Fruit fly (Drosophila melanogaster): ENCODE data around the gene CG7276.

The CG7276 gene

DNA sequence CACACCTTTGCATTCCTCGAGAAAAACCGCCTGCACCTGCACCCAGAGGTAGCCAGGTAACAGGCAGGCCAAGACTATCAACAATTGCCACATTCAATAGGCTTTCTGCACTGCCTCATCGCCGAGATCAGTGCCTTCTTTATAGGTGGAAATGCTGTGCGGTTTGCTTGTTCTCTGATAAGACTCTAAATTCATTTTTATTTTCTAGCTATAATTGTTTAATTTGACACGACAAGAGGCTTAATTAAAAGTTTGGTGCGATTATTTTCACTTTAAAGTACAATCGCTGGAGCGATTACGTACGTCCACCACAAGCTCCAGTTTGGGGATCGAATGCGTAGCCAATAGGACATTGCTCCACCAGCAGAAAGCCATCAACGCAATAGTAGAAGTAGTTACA is 29.4 kb downstream of the CG7276 start, which contains the start of gene CG42729:
TSS of gene CG42729 (minus strand) at position 101 of the 400 bp plus-strand sequence.
- TF ChIP-seq Pif1B (GFP tag; optimal IDR thresholded peaks at IDR 0.05) (no peak), rn (GFP tag; IDR thresholded peaks at IDR 0.05) (no peak), CG15710 (tag; optimal IDR thresholded peaks at IDR 0.05) (no peak), EcR (GFP tag; optimal IDR thresholded peaks at IDR 0.05) (no peak), CG4496 (GFP tag; IDR thresholded peaks at IDR 0.05) (no peak), CG13204 (GFP tag; optimal IDR thresholded peaks at IDR 0.05) (no peak), CG8301 (tag; optimal IDR thresholded peaks at IDR 0.05) (no peak), CG12605 (GFP tag; IDR thresholded peaks at IDR 0.05) (no peak), fd96Ca (GFP tag; IDR thresholded peaks at IDR 0.05) (no peak), CG8159 (tag; optimal IDR thresholded peaks at IDR 0.05) (no peak), CG34367 (tag; optimal IDR thresholded peaks at IDR 0.05) (no peak), D1 (tag; optimal IDR thresholded peaks at IDR 0.05) (no peak), Pif1A (GFP tag; optimal IDR thresholded peaks at IDR 0.05) (no peak), CG32121 (GFP tag; IDR thresholded peaks at IDR 0.05) (no peak), CG14655 (GFP tag; optimal IDR thresholded peaks at IDR 0.05) (no peak), CG10348 (GFP tag; IDR thresholded peaks at IDR 0.05) (no peak), CG17806 (tag; optimal IDR thresholded peaks at IDR 0.05) (no peak), Ets98B (GFP tag; IDR thresholded peaks at IDR 0.05) (no peak)

DNA sequence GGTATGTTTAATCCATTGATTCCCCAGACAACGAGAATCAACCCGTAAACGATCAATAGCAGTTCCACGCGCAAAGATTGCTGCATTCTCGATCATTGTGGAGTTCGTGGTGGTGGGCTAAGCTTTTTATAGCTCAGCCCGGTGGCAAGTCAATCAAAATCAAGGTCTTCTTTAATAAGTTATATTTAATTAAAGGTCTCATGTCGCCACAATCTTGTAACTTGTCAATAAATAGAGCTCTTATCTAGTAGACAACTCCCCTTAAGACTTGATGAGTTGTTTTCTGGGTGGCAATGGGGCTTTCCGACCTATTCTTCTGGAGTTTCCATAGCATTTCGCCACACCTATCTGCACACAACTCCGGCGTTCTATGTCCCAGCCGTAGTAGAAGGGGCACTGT is 30.1 kb downstream of the CG7276 start, which contains the start of gene CG42728:
TSS of gene CG42728 (minus strand) at position 101 of the 400 bp plus-strand sequence.
- TF ChIP-seq EcR (GFP tag; optimal IDR thresholded peaks at IDR 0.05) (no peak), CG15710 (tag; optimal IDR thresholded peaks at IDR 0.05) (no peak), CG4496 (GFP tag; IDR thresholded peaks at IDR 0.05) (no peak), gl (tag; optimal IDR thresholded peaks at IDR 0.05) (no peak), CG17806 (tag; optimal IDR thresholded peaks at IDR 0.05) (no peak), CG32121 (GFP tag; IDR thresholded peaks at IDR 0.05) (no peak), CG14655 (GFP tag; optimal IDR thresholded peaks at IDR 0.05) (no peak), CG34367 (tag; optimal IDR thresholded peaks at IDR 0.05) (no peak), CG12605 (GFP tag; IDR thresholded peaks at IDR 0.05) (no peak), Pif1B (GFP tag; optimal IDR thresholded peaks at IDR 0.05) (no peak), D1 (tag; optimal IDR thresholded peaks at IDR 0.05) (no peak), CG9948 (tag; optimal IDR thresholded peaks at IDR 0.05) (no peak), Snoo (tag; optimal IDR thresholded peaks at IDR 0.05) (no peak), Pif1A (GFP tag; optimal IDR thresholded peaks at IDR 0.05) (no peak), Ets98B (GFP tag; IDR thresholded peaks at IDR 0.05) (no peak), CG13204 (GFP tag; optimal IDR thresholded peaks at IDR 0.05) (no peak), CG8159 (tag; optimal IDR thresholded peaks at IDR 0.05) (no peak)

- TF ChIP-seq CG15710 (tag; optimal IDR thresholded peaks at IDR 0.05) (no peak), CG14655 (GFP tag; optimal IDR thresholded peaks at IDR 0.05) (no peak)
Observed at dm6 chr3L:15529143-15529542, 31.1 kb downstream of the CG7276 start, which contains the start of gene obst-H. TSS of gene obst-H (minus strand) at chr3L:15529243.

DNA sequence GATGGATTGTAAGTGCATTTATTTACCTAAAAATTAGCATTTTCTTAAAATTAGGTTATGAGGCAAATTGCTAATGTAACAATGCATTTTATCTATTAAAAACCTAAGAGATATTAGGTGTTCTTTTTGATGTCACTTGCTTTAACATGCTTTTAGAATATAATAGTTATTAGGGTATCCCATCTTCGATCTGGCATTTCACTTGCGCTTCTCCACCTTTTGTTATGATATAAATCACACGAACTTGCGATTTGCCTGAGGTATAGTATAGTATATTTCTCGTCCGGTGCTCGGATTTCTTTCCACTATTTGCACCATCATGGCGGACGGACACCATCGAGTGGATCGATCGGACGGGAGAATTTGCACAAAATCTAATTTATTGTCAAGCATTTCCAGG is 32.1 kb downstream of the CG7276 start:
- TF ChIP-seq CG4496 (GFP tag; IDR thresholded peaks at IDR 0.05): no peak

DNA sequence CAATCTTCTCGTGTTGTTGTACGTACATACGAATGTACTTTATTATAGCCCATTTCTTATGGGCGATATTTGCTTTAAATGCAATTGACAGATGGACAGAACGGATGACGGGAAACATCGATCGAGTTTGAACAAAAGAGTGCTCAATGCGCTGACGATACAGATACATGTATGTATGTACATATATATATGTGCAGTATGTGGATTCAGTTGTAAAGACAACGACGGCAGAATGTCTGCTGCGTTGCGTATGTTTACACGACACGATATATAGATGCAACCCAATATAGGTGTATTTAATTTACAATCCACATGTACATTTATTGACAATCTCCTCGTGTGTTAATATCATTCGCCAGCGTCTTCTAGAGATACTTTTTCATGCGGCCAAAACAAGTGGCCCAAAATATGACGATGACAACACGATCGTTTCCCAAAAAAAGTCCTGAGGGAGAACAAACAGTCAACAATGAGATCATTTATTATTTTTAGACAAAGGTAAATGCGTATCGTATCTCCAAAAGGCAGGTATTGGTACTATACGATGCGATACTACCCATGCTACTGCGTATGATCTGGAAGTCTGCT is 32.7 kb downstream of the CG7276 start:
- TF ChIP-seq gl (tag; optimal IDR thresholded peaks at IDR 0.05): peak; percentile 30
- peak; percentile 23 for TF ChIP-seq EcR (GFP tag; optimal IDR thresholded peaks at IDR 0.05)
- TF ChIP-seq CG4496 (GFP tag; IDR thresholded peaks at IDR 0.05): no peak

DNA sequence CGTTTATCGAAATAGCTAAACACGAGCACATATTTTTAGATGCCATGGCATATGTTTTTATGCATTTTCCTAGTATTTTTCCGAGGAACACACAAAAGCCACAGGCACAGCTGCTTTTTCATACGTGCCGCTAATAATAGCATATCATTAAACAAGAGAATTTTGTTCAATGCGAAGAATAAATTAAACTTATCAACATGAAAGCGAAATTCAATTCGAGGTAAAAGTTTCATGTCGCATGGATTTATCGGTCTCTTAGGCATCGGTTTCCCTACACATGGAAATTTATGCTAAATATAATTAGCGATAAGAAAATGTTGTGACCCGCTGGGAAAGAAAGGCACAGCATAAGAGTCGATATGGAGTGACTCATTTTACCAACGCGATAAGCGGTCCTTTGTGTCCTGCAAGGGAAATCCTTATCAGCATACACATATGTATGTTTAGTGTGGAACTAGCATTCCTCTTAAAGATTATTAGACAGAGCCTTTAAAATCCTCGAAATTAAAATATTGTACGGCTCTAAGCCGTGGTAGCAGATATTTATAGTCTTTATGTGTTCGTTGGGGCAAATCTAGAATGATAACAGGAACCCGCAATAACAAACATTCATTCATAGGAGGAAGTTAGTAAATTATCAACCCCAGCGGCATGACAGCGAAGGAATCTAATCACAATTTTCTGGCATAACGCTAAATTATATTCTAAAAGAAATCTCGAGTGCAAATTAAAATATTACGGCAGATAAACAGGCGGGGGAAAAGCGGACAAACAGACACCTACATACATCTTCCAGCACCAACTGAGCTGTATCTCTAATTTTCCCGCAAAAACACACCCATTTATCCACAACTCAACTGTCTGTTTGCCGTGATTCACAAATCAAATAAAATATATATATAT is 33.7 kb downstream of the CG7276 start, which contains the start of gene CG43248:
TSS of gene CG43248 (minus strand) at position 51 of the 903 bp plus-strand sequence.
- TF ChIP-seq Pif1B (GFP tag; optimal IDR thresholded peaks at IDR 0.05): no peak
- TF ChIP-seq Ets98B (GFP tag; IDR thresholded peaks at IDR 0.05): no peak
- TF ChIP-seq CG10348 (GFP tag; IDR thresholded peaks at IDR 0.05): no peak
- no peak for TF ChIP-seq rn (GFP tag; IDR thresholded peaks at IDR 0.05)
- no peak for TF ChIP-seq CG8301 (tag; optimal IDR thresholded peaks at IDR 0.05)
- TF ChIP-seq Snoo (tag; optimal IDR thresholded peaks at IDR 0.05): no peak
- no peak for TF ChIP-seq Pif1A (GFP tag; optimal IDR thresholded peaks at IDR 0.05)
- TF ChIP-seq D1 (tag; optimal IDR thresholded peaks at IDR 0.05): no peak
- no peak for TF ChIP-seq CG34367 (tag; optimal IDR thresholded peaks at IDR 0.05)
